Worm (Caenorhabditis elegans) whole organism, L2 larva: Measurements from ENCODE around the gene cox-14.

Experiments
- ZK546.5 ChIP-seq: sonication (generic microtip); optimal IDR thresholded peaks from 2 replicates; lab custom pipeline; 2017; ENCODE audit warnings: missing biosample characterization, missing genetic modification characterization
- alr-1 ChIP-seq: fragments of 150-350 bp; optimal IDR thresholded peaks from 2 replicates; lab custom pipeline; 2014; ENCODE audit warnings: missing biosample characterization, missing genetic modification characterization
- ceh-82 ChIP-seq: fragments of 150-350 bp; optimal IDR thresholded peaks from 2 replicates; lab custom pipeline; 2014; ENCODE audit warnings: missing biosample characterization, missing genetic modification characterization
- crh-2 ChIP-seq: sonication (generic microtip); optimal IDR thresholded peaks from 2 replicates; lab custom pipeline; 2017; ENCODE audit warnings: missing biosample characterization, missing genetic modification characterization
- elt-1 ChIP-seq: fragments of 150-350 bp; optimal IDR thresholded peaks from 2 replicates; lab custom pipeline; 2014; ENCODE audit warnings: missing biosample characterization, missing genetic modification characterization
- elt-3 ChIP-seq: sonication (generic microtip); optimal IDR thresholded peaks from 2 replicates; lab custom pipeline; 2017; ENCODE audit warnings: missing biosample characterization, missing genetic modification characterization
- nhr-11 ChIP-seq: fragments of 150-350 bp; optimal IDR thresholded peaks from 2 replicates; lab custom pipeline; 2014; ENCODE audit warnings: missing biosample characterization, missing genetic modification characterization
- nhr-23 ChIP-seq: fragments of 150-350 bp; optimal IDR thresholded peaks from 2 replicates; lab custom pipeline; 2014; ENCODE audit warnings: missing biosample characterization, missing genetic modification reagents, missing genetic modification characterization
- nhr-237 ChIP-seq: fragments of 150-350 bp; optimal IDR thresholded peaks from 2 replicates; lab custom pipeline; 2014; ENCODE audit warnings: missing biosample characterization, missing genetic modification characterization
- snpc-4 ChIP-seq: fragments of 150-350 bp; optimal IDR thresholded peaks from 2 replicates; lab custom pipeline; 2014; ENCODE audit warnings: missing biosample characterization, missing genetic modification characterization
- unc-39 ChIP-seq: fragments of 150-350 bp; optimal IDR thresholded peaks from 2 replicates; lab custom pipeline; 2014; ENCODE audit warnings: missing biosample characterization, missing genetic modification characterization
- zag-1 ChIP-seq: fragments of 150-350 bp; optimal IDR thresholded peaks from 2 replicates; lab custom pipeline; 2014; ENCODE audit warnings: missing biosample characterization, missing genetic modification characterization

DNA sequence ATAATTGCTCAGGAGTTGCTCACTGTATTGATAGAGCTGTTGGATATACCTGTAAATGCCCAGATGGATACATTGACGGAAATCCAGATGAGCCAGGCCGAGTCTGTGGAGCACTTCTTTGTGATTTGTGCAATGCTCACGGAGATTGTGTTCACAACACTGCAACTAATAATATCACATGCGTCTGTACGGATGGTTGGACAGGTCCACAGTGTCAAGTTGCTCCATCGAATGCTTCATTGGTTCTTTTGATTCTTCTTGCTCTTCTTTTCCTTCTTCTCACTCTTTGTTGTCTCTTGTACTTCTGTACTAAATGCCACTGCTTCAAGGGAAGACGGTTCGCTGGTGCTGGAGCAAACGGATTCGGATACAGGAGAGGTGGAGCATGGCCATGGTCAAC lies 36.9 kb upstream of the cox-14 start:
- TF ChIP-seq nhr-11 (tag; lab: Kevin White, UChicago) (no peak), nhr-23 (tag; lab: Kevin White, UChicago) (no peak), alr-1 (tag; lab: Kevin White, UChicago) (no peak), ceh-82 (tag; lab: Kevin White, UChicago) (no peak), elt-1 (tag; lab: Kevin White, UChicago) (no peak), snpc-4 (no peak), crh-2 (no peak), nhr-237 (tag; lab: Kevin White, UChicago) (no peak), ZK546.5 (no peak), unc-39 (tag; lab: Kevin White, UChicago) (no peak), elt-3 (tag; lab: Kevin White, UChicago) (no peak), zag-1 (tag; lab: Kevin White, UChicago) (no peak)
